Worm (Caenorhabditis elegans) whole organism, L2 larva: Measurements from ENCODE around the gene D1005.2.
"Not testable (repeated sequence)": the region's sequence is repeated elsewhere in the genome, so short reads cannot be mapped to it uniquely, and the experiment has no call there.

Source experiments
- C34F6.9 ChIP-seq: fragments of 150-350 bp; optimal IDR thresholded peaks from 2 replicates; lab custom pipeline; 2014; ENCODE audit warnings: missing biosample characterization, missing genetic modification characterization
- R02D3.7 ChIP-seq: fragments of 150-350 bp; optimal IDR thresholded peaks from 2 replicates; lab custom pipeline; 2014; ENCODE audit warnings: missing biosample characterization, missing genetic modification characterization
- ZK546.5 ChIP-seq: sonication (generic microtip); optimal IDR thresholded peaks from 2 replicates; lab custom pipeline; 2017; ENCODE audit warnings: missing biosample characterization, missing genetic modification characterization
- ama-1 ChIP-seq: fragments of 150-350 bp; optimal IDR thresholded peaks from 2 replicates; lab custom pipeline; 2018; ENCODE audit warnings: inconsistent platforms
- ceh-82 ChIP-seq: fragments of 150-350 bp; optimal IDR thresholded peaks from 2 replicates; lab custom pipeline; 2014; ENCODE audit warnings: missing biosample characterization, missing genetic modification characterization
- crh-2 ChIP-seq: sonication (generic microtip); optimal IDR thresholded peaks from 2 replicates; lab custom pipeline; 2017; ENCODE audit warnings: missing biosample characterization, missing genetic modification characterization
- dmd-4 ChIP-seq: sonication (generic microtip); optimal IDR thresholded peaks from 2 replicates; lab custom pipeline; 2017; ENCODE audit warnings: missing biosample characterization, missing genetic modification characterization
- egl-27 ChIP-seq: sonication (generic microtip); optimal IDR thresholded peaks from 3 replicates; lab custom pipeline; 2017; ENCODE audit warnings: missing biosample characterization, missing genetic modification reagents, missing genetic modification characterization
- fos-1 ChIP-seq: fragments of 150-350 bp; optimal IDR thresholded peaks from 2 replicates; lab custom pipeline; 2014; ENCODE audit warnings: missing biosample characterization, missing genetic modification characterization
- gmeb-1 ChIP-seq: fragments of 150-350 bp; optimal IDR thresholded peaks from 2 replicates; lab custom pipeline; 2014; ENCODE audit warnings: missing biosample characterization, missing genetic modification characterization
- lin-11 ChIP-seq: fragments of 150-350 bp; sonication (generic microtip); optimal IDR thresholded peaks from 2 replicates; lab custom pipeline; 2014; ENCODE audit warnings: missing biosample characterization, missing genetic modification characterization, inconsistent platforms, mixed read lengths
- lsy-2 ChIP-seq, 2 experiments: fragments of 150-350 bp in 1 of 2; sonication (generic microtip) in 1 of 2; optimal IDR thresholded peaks; 2 replicates each; lab custom pipeline; 2014 to 2017; ENCODE audit warnings: missing biosample characterization in 2 of 2, missing genetic modification characterization in 2 of 2
- mab-5 ChIP-seq: fragments of 150-350 bp; optimal IDR thresholded peaks from 2 replicates; lab custom pipeline; 2014; ENCODE audit warnings: missing biosample characterization, missing genetic modification characterization
- mdl-1 ChIP-seq, 2 experiments: fragments of 150-350 bp in 1 of 2; sonication (generic microtip) in 1 of 2; optimal IDR thresholded peaks; 2 replicates each; lab custom pipeline; 2017; ENCODE audit warnings: missing biosample characterization in 2 of 2, missing genetic modification characterization in 2 of 2
- nhr-10 ChIP-seq: sonication (generic microtip); optimal IDR thresholded peaks from 2 replicates; lab custom pipeline; 2017; ENCODE audit warnings: missing biosample characterization, missing genetic modification characterization
- nhr-11 ChIP-seq: fragments of 150-350 bp; optimal IDR thresholded peaks from 2 replicates; lab custom pipeline; 2014; ENCODE audit warnings: missing biosample characterization, missing genetic modification characterization
- nhr-129 ChIP-seq: fragments of 150-350 bp; optimal IDR thresholded peaks from 2 replicates; lab custom pipeline; 2014; ENCODE audit warnings: missing biosample characterization, missing genetic modification characterization
- nhr-21 ChIP-seq: fragments of 150-350 bp; optimal IDR thresholded peaks from 2 replicates; lab custom pipeline; 2014; ENCODE audit warnings: missing biosample characterization, missing genetic modification characterization
- nhr-237 ChIP-seq: fragments of 150-350 bp; optimal IDR thresholded peaks from 2 replicates; lab custom pipeline; 2014; ENCODE audit warnings: missing biosample characterization, missing genetic modification characterization
- nhr-25 ChIP-seq: fragments of 150-350 bp; sonication (generic microtip); optimal IDR thresholded peaks from 3 replicates; lab custom pipeline; 2014; ENCODE audit warnings: missing biosample characterization, missing genetic modification characterization
- nhr-6 ChIP-seq: fragments of 150-350 bp; optimal IDR thresholded peaks from 2 replicates; lab custom pipeline; 2014; ENCODE audit warnings: missing biosample characterization, missing genetic modification characterization
- nhr-77 ChIP-seq: fragments of 150-350 bp; optimal IDR thresholded peaks from 2 replicates; lab custom pipeline; 2014; ENCODE audit warnings: missing biosample characterization, missing genetic modification characterization
- peb-1 ChIP-seq: fragments of 150-350 bp; optimal IDR thresholded peaks from 2 replicates; lab custom pipeline; 2014; ENCODE audit warnings: missing biosample characterization, missing genetic modification characterization
- sem-4 ChIP-seq: fragments of 150-350 bp; optimal IDR thresholded peaks from 2 replicates; lab custom pipeline; 2014; ENCODE audit warnings: missing biosample characterization, missing genetic modification reagents, missing genetic modification characterization
- skn-1 ChIP-seq: sonication (generic microtip); optimal IDR thresholded peaks from 2 replicates; lab custom pipeline; 2017; ENCODE audit warnings: missing biosample characterization, missing genetic modification characterization
- sma-3 ChIP-seq: sonication (generic microtip); optimal IDR thresholded peaks from 2 replicates; lab custom pipeline; 2016; ENCODE audit warnings: missing genetic modification reagents, missing genetic modification characterization, missing compliant biosample characterization
- sma-9 ChIP-seq, 2 experiments: fragments of 150-350 bp in 1 of 2; sonication (generic microtip) in 1 of 2; optimal IDR thresholded peaks; 2 replicates each; lab custom pipeline; 2014 to 2016; ENCODE audit warnings: missing genetic modification characterization in 2 of 2, mild to moderate bottlenecking in 1 of 2, missing biosample characterization in 1 of 2, missing compliant biosample characterization in 1 of 2, missing genetic modification reagents in 1 of 2, moderate library complexity in 1 of 2
- unc-39 ChIP-seq: fragments of 150-350 bp; optimal IDR thresholded peaks from 2 replicates; lab custom pipeline; 2014; ENCODE audit warnings: missing biosample characterization, missing genetic modification characterization
- unc-55 ChIP-seq: fragments of 150-350 bp; sonication (generic microtip); optimal IDR thresholded peaks from 3 replicates; lab custom pipeline; 2014; ENCODE audit warnings: missing biosample characterization, missing genetic modification reagents, missing genetic modification characterization
- zag-1 ChIP-seq: fragments of 150-350 bp; optimal IDR thresholded peaks from 2 replicates; lab custom pipeline; 2014; ENCODE audit warnings: missing biosample characterization, missing genetic modification characterization

Gene D1005.2

ce11 chrX:1426425-1426824 lies 32.4 kb upstream of the D1005.2 start, which contains the start of gene F19G12.11:
Gene F19G12.11 (minus strand): TSS chrX:1426525.
- no peak for TF ChIP-seq gmeb-1 (tag; lab: Kevin White, UChicago)
- TF ChIP-seq unc-39 (tag; lab: Kevin White, UChicago): no peak
- TF ChIP-seq nhr-129: no peak
- no peak for TF ChIP-seq lsy-2 (tag; optimal IDR thresholded peaks at IDR 0.05; lab: Kevin White, UChicago)
- TF ChIP-seq sma-3 (GFP tag; lab: Kevin White, UChicago): no peak
- TF ChIP-seq R02D3.7 (tag; lab: Kevin White, UChicago): no peak
- TF ChIP-seq mab-5: no peak
- TF ChIP-seq nhr-11 (tag; lab: Kevin White, UChicago): no peak
- TF ChIP-seq unc-55 (GFP tag; lab: Kevin White, UChicago): no peak
- TF ChIP-seq nhr-237 (tag; lab: Kevin White, UChicago): no peak
- no peak for TF ChIP-seq mdl-1 (tag; optimal IDR thresholded peaks at IDR 0.05; lab: Kevin White, UChicago)
- TF ChIP-seq C34F6.9 (tag; lab: Kevin White, UChicago): no peak

DNA sequence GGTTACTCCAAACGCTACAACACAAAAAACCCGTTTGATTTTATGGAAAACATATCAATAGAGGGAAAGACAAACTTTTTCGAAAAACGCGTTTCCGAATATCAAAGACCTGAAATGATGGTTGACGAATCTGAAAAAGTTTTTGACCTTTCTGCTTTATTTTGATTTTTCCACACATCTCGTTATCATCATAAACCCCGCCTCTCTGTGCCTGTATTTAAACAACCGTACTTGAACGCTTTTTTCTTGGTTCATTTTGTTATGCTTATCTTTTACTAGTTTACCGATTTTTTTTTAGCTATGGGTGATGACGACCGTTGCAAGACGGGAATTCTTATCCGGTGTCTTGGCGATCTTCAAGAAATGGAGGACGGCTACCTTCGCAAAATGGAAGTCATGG lies 28.1 kb upstream of the D1005.2 start, which contains the start of gene F19G12.1:
Gene F19G12.1 (plus strand): TSS at position 301 of the 400 bp plus-strand sequence.
- TF ChIP-seq nhr-11, sem-4, nhr-237 (tag; lab: Kevin White, UChicago): not testable (repeated sequence)

DNA sequence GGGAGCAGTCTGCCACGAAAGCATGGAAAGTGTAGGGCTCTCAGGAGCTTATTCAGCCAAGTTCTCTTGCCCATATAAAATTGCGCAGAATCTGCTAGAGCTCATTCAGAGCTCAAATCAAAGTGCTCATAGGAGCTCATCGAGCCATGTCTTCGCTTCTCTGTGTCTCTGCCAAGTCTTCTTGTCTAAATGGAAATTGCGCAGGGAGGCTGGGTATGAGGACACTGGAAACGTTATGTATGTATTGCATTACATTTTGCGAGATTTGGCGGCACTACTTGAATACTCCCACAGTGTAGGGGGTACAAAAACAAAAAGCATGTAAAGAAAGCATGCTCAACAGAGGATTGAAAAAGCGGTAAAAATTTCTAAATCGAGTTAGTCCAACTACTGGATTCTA lies 21.7 kb upstream of the D1005.2 start:
- TF ChIP-seq lin-11 (tag; lab: Kevin White, UChicago) (peak; percentile 5), unc-55 (GFP tag; lab: Kevin White, UChicago) (peak; percentile 51), ama-1 (no peak), gmeb-1 (tag; lab: Kevin White, UChicago) (no peak), C34F6.9 (tag; lab: Kevin White, UChicago) (no peak), nhr-129 (peak; percentile 47), lsy-2 (tag; optimal IDR thresholded peaks at IDR 0.05; lab: Kevin White, UChicago) (peak in 1 of 2 experiments; percentile 10)

ce11 chrX:1438925-1439324 lies 19.9 kb upstream of the D1005.2 start:
- TF ChIP-seq nhr-129 (no peak), mdl-1 (tag; optimal IDR thresholded peaks at IDR 0.05; lab: Kevin White, UChicago) (peak in 1 of 2 experiments; percentile 34), lsy-2 (tag; optimal IDR thresholded peaks at IDR 0.05; lab: Kevin White, UChicago) (peak; percentile 20 to 39), crh-2 (tag; lab: Kevin White, UChicago) (peak; percentile 25), nhr-10 (tag; lab: Kevin White, UChicago) (no peak), sma-9 (GFP tag; optimal IDR thresholded peaks at IDR 0.05; lab: Kevin White, UChicago) (no peak), sma-9 (tag; optimal IDR thresholded peaks at IDR 0.05; lab: Kevin White, UChicago) (no peak), peb-1 (no peak), lin-11 (tag; lab: Kevin White, UChicago) (peak; percentile 36), nhr-6 (tag; lab: Kevin White, UChicago) (no peak), nhr-21 (tag; lab: Kevin White, UChicago) (peak; percentile 3), C34F6.9 (tag; lab: Kevin White, UChicago) (peak; percentile 13)

ce11 chrX:1440161-1440560 lies 18.7 kb upstream of the D1005.2 start, which contains the start of gene sedl-1:
Gene sedl-1 (minus strand): TSS chrX:1440261.
- TF ChIP-seq nhr-237 (tag; lab: Kevin White, UChicago) (no peak), nhr-77 (tag; lab: Kevin White, UChicago) (no peak), gmeb-1 (tag; lab: Kevin White, UChicago) (no peak), egl-27 (no peak), sma-3 (GFP tag; lab: Kevin White, UChicago) (no peak), zag-1 (tag; lab: Kevin White, UChicago) (no peak), nhr-25 (tag; lab: Kevin White, UChicago) (no peak), ZK546.5 (tag; lab: Kevin White, UChicago) (no peak), mab-5 (no peak), nhr-129 (no peak), skn-1 (no peak)

DNA sequence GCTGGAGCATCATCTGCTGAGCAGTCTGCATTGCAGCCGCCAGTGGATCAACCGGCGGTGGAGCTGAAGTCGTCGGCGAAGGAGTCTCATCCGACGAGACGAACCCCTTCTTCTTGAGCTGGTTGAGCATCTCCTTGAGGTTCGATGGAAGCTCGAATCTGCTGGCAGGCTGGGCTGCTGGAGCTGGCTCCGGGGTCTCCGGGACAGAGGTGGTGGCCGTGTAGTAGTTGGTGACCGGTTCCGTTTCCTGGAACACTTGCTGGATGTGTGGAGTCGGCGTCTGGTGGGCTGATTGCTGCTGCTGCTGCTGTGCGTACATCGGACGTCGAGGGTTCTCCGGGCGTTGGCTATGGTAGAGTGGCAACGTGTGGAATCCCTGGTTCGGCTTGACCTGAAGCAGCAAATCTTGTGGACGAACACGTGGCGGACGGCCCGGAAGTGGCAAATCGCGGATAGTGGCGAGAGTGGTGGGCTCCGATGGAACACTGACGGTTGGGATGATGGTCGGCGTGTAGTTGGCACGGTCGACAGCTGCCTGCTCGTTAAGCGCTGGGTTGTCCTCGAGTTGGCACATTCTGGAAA lies 17.1 kb upstream of the D1005.2 start:
- TF ChIP-seq ceh-82 (no peak), dmd-4 (no peak), fos-1 (tag; lab: Kevin White, UChicago) (no peak)
